Fruit fly (Drosophila melanogaster): ENCODE results near the gene Golgin104.

The Golgin104 gene

DNA sequence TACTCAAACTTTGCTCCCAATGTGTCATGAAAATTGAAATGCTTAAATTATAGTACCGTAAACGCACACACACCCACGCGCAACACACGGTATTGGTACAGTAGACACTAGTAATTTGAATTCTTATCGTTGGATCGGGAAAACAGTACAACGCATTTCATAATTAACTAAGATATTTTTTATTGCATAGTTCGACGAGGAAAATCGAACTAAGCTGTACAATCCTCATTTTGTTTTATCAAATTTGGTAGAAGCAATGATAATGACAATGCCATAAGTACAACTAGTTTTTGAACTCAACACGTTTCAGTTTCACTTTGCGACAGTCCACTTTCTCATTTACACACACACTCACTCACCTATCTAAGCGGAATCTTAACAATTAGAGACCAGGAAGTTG lies 29.0 kb upstream of the Golgin104 start (continued):
- TF ChIP-seq CG10959 (GFP tag; IDR thresholded peaks at IDR 0.05), result peak; percentile 36; the same call in 1 of the 2 replicates
- TF ChIP-seq CG15011 (GFP tag; optimal IDR thresholded peaks at IDR 0.05), result peak; percentile 16
- TF ChIP-seq danr (GFP tag; IDR thresholded peaks at IDR 0.05), result peak; percentile 61
- TF ChIP-seq cwo (GFP tag; optimal IDR thresholded peaks at IDR 0.05), result no peak
- TF ChIP-seq fu2 (GFP tag; optimal IDR thresholded peaks at IDR 0.05), result peak; percentile 50
- TF ChIP-seq CG9215 (GFP tag; IDR thresholded peaks at IDR 0.05), result no peak; the same call in 1 of the 2 replicates
- TF ChIP-seq CG6175 (GFP tag; IDR thresholded peaks at IDR 0.05), result no peak
- TF ChIP-seq CG12071 (GFP tag; optimal IDR thresholded peaks at IDR 0.05), result peak; percentile 61
- no peak for TF ChIP-seq vnd (GFP tag; IDR thresholded peaks at IDR 0.05; ENCODE audit: partially characterized antibody)
- TF ChIP-seq ci (GFP tag; IDR thresholded peaks at IDR 0.05), result 0 out of 3 replicates have a peak, but pooled peaks have one; percentile 15
- peak; percentile 78 for TF ChIP-seq cg (GFP tag; optimal IDR thresholded peaks at IDR 0.05)
- TF ChIP-seq CG12744 (GFP tag; optimal IDR thresholded peaks at IDR 0.05), result peak; percentile 10
- TF ChIP-seq fd102C (GFP tag; optimal IDR thresholded peaks at IDR 0.05), result no peak
- TF ChIP-seq B-H2 (GFP tag; optimal IDR thresholded peaks at IDR 0.05), result peak; percentile 62
- TF ChIP-seq aop (GFP tag; IDR thresholded peaks at IDR 0.05), result no peak
- no peak for TF ChIP-seq CG32772 (GFP tag; IDR thresholded peaks at IDR 0.05)
- no peak for TF ChIP-seq Awh (GFP tag; IDR thresholded peaks at IDR 0.05)
- peak; percentile 92 for TF ChIP-seq row (GFP tag; IDR thresholded peaks at IDR 0.05)
- TF ChIP-seq CG34376 (GFP tag; optimal IDR thresholded peaks at IDR 0.05), result no peak
- TF ChIP-seq oc (tag; optimal IDR thresholded peaks at IDR 0.05), result no peak
- peak; percentile 78 for TF ChIP-seq CG9817 (tag; optimal IDR thresholded peaks at IDR 0.05)
- no peak for TF ChIP-seq pan (optimal IDR thresholded peaks at IDR 0.05)
- TF ChIP-seq pan (GFP tag; optimal IDR thresholded peaks at IDR 0.05 in 1 of 2, IDR thresholded peaks at IDR 0.05 in 1 of 2), result peak in 1 of 2 experiments; percentile 54
- TF ChIP-seq chn (GFP tag; optimal IDR thresholded peaks at IDR 0.05), result peak; percentile 38
- no peak for TF ChIP-seq CG42726 (GFP tag; IDR thresholded peaks at IDR 0.05; ENCODE audit: partially characterized antibody)
- peak; percentile 75 for TF ChIP-seq tap (tag; optimal IDR thresholded peaks at IDR 0.05)
- peak; percentile 79 for TF ChIP-seq CG13424 (tag; optimal IDR thresholded peaks at IDR 0.05)
- TF ChIP-seq dmrt11E (tag; optimal IDR thresholded peaks at IDR 0.05), result peak; percentile 51
- peak; percentile 1 for TF ChIP-seq CG3995 (GFP tag; optimal IDR thresholded peaks at IDR 0.05)
- TF ChIP-seq sim (GFP tag; IDR thresholded peaks at IDR 0.05), result 0 out of 2 replicates have a peak, but pooled peaks have one; percentile 41
- peak; percentile 56 for TF ChIP-seq fd96Cb (tag; optimal IDR thresholded peaks at IDR 0.05)
- TF ChIP-seq Doc2 (GFP tag; IDR thresholded peaks at IDR 0.05), result no peak
- TF ChIP-seq onecut (GFP tag; IDR thresholded peaks at IDR 0.05), result no peak
- TF ChIP-seq scrt (GFP tag; optimal IDR thresholded peaks at IDR 0.05), result no peak
- peak; percentile 59 for TF ChIP-seq CG11247 (GFP tag; IDR thresholded peaks at IDR 0.05)
- no peak for TF ChIP-seq CG7357 (GFP tag; IDR thresholded peaks at IDR 0.05)
- TF ChIP-seq CG7786 (GFP tag; optimal IDR thresholded peaks at IDR 0.05), result peak; percentile 75
- TF ChIP-seq CG4404 (GFP tag; IDR thresholded peaks at IDR 0.05), result peak; percentile 22; the same call in 1 of the 2 replicates
- TF ChIP-seq jigr1 (GFP tag; IDR thresholded peaks at IDR 0.05), result no peak
- TF ChIP-seq Atf6 (GFP tag; IDR thresholded peaks at IDR 0.05), result peak; percentile 65; the same call in 1 of the 2 replicates
- TF ChIP-seq CG17802 (tag; optimal IDR thresholded peaks at IDR 0.05), result peak; percentile 11
- TF ChIP-seq chinmo (GFP tag; IDR thresholded peaks at IDR 0.05; ENCODE audit: partially characterized antibody), result no peak
- TF ChIP-seq vfl (GFP tag; optimal IDR thresholded peaks at IDR 0.05), result peak; percentile 23
- TF ChIP-seq Ssrp (tag; optimal IDR thresholded peaks at IDR 0.05), result peak; percentile 59
- TF ChIP-seq phol (tag; optimal IDR thresholded peaks at IDR 0.05), result peak; percentile 61
- peak; percentile 46 for TF ChIP-seq CG11723 (GFP tag; optimal IDR thresholded peaks at IDR 0.05)
- no peak for TF ChIP-seq B-H1 (GFP tag; IDR thresholded peaks at IDR 0.05)
- TF ChIP-seq sna (GFP tag; IDR thresholded peaks at IDR 0.05; ENCODE audit: partially characterized antibody), result no peak
- TF ChIP-seq ssp (GFP tag; IDR thresholded peaks at IDR 0.05), result 0 out of 2 replicates have a peak, but pooled peaks have one; percentile 5
- TF ChIP-seq CG17829 (tag; optimal IDR thresholded peaks at IDR 0.05), result peak; percentile 66
- peak; percentile 75 for TF ChIP-seq CG15696 (tag; optimal IDR thresholded peaks at IDR 0.05)
